Fruit fly (Drosophila melanogaster): Measurements from ENCODE around the gene CG6380.

CG6380 gene

dm6 chr2L:17266677-17267357 is 25.2 kb downstream of the CG6380 start (continued):
- TF ChIP-seq CG18476 (GFP tag; optimal IDR thresholded peaks at IDR 0.05) (no peak), MTF-1 (GFP tag; optimal IDR thresholded peaks at IDR 0.05; ENCODE audit: borderline replicate concordance) (no peak), CG34224 (GFP tag; IDR thresholded peaks at IDR 0.05; ENCODE audit: partially characterized antibody) (no peak), btn (GFP tag; optimal IDR thresholded peaks at IDR 0.05) (no peak), CG17829 (tag; optimal IDR thresholded peaks at IDR 0.05) (peak; percentile 27), so (GFP tag; IDR thresholded peaks at IDR 0.05) (no peak), B-H2 (GFP tag; optimal IDR thresholded peaks at IDR 0.05) (no peak), Camta (GFP tag; optimal IDR thresholded peaks at IDR 0.05) (no peak), CG1233 (GFP tag; optimal IDR thresholded peaks at IDR 0.05) (no peak), gem (tag; optimal IDR thresholded peaks at IDR 0.05) (peak; percentile 43), zfh1 (GFP tag; IDR thresholded peaks at IDR 0.05) (no peak), CG43689 (GFP tag; IDR thresholded peaks at IDR 0.05) (no peak), CG3726 (GFP tag; IDR thresholded peaks at IDR 0.05) (no peak), exex (tag; optimal IDR thresholded peaks at IDR 0.05) (no peak), Rfx (GFP tag; IDR thresholded peaks at IDR 0.05) (no peak), Dbx (GFP tag; IDR thresholded peaks at IDR 0.05) (no peak), mirr (GFP tag; optimal IDR thresholded peaks at IDR 0.05) (no peak), sens (GFP tag) (no peak), run (tag; optimal IDR thresholded peaks at IDR 0.05) (no peak), CG9817 (tag; optimal IDR thresholded peaks at IDR 0.05) (no peak), slou (GFP tag; optimal IDR thresholded peaks at IDR 0.05) (no peak), ro (GFP tag; IDR thresholded peaks at IDR 0.05) (no peak), zen (tag; optimal IDR thresholded peaks at IDR 0.05) (peak; percentile 20), jigr1 (GFP tag; IDR thresholded peaks at IDR 0.05) (no peak), CG8089 (GFP tag; optimal IDR thresholded peaks at IDR 0.05) (no peak), aop (GFP tag; IDR thresholded peaks at IDR 0.05) (no peak), CG2116 (GFP tag; optimal IDR thresholded peaks at IDR 0.05) (no peak), CG6813 (GFP tag; optimal IDR thresholded peaks at IDR 0.05) (no peak), twi (tag; optimal IDR thresholded peaks at IDR 0.05) (peak; percentile 30), CG17328 (GFP tag; IDR thresholded peaks at IDR 0.05) (no peak), bcd (GFP tag; optimal IDR thresholded peaks at IDR 0.05) (no peak), CG7786 (GFP tag; optimal IDR thresholded peaks at IDR 0.05) (no peak), Xrp1 (GFP tag; IDR thresholded peaks at IDR 0.05) (peak; percentile 39; the same call in 1 of the 2 replicates), dmrt11E (tag; optimal IDR thresholded peaks at IDR 0.05) (peak; percentile 45), peb (GFP tag; IDR thresholded peaks at IDR 0.05) (no peak), D (optimal IDR thresholded peaks at IDR 0.05) (peak; percentile 5), D (GFP tag; optimal IDR thresholded peaks at IDR 0.05) (no peak), CG6689 (GFP tag; IDR thresholded peaks at IDR 0.05) (no peak), cwo (GFP tag; optimal IDR thresholded peaks at IDR 0.05) (no peak), tgo (GFP tag; IDR thresholded peaks at IDR 0.05) (no peak), fd96Cb (tag; optimal IDR thresholded peaks at IDR 0.05) (no peak), ranshi (GFP tag; IDR thresholded peaks at IDR 0.05) (0 out of 2 replicates have a peak, but pooled peaks have one; percentile 8), lbe (GFP tag; optimal IDR thresholded peaks at IDR 0.05) (no peak), knrl (GFP tag; IDR thresholded peaks at IDR 0.05; ENCODE audit: partially characterized antibody) (no peak), dysf (GFP tag; IDR thresholded peaks at IDR 0.05) (no peak), trh (GFP tag; optimal IDR thresholded peaks at IDR 0.05) (no peak), Deaf1 (tag; optimal IDR thresholded peaks at IDR 0.05) (no peak), CG34376 (GFP tag; optimal IDR thresholded peaks at IDR 0.05) (no peak), Awh (GFP tag; IDR thresholded peaks at IDR 0.05) (no peak), ac (GFP tag; optimal IDR thresholded peaks at IDR 0.05) (no peak), Taf1 (GFP tag; IDR thresholded peaks at IDR 0.05) (no peak)

Data from whole organism, embryonic.